Fruit fly (Drosophila melanogaster): ENCODE results near the gene TwdlG.

DNA sequence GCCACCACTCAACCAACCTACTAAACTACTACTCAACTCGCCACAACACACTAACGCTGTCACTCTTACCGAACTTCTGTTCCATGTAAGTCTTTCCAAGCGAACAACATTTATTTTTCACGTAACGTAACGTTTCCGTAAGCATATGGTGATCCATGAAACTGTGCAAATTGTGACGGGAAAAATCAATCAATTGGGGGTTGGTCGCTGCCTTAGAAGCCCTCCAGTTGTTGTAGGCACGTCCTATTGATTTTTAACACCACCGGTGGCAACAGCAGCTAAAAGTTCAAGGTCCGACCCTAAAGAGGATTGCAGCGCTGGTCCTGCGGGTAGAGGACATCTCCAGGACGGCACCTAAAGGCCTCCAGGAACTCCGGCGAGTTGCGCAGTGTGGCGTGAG, 41.0 kb upstream of the TwdlG start:
- TF ChIP-seq hkb (optimal IDR thresholded peaks at IDR 0.05) (no peak), hkb (GFP tag; IDR thresholded peaks at IDR 0.05) (no peak), Myb (GFP tag; optimal IDR thresholded peaks at IDR 0.05) (no peak), CG2199 (GFP tag; IDR thresholded peaks at IDR 0.05) (no peak)

Measured in whole organism, embryonic.